Worm (Caenorhabditis elegans) whole organism, early embryonic: ENCODE data around the gene ant-1.3.

ENCODE experiments used
- B0310.2 ChIP-seq: sonication (generic microtip); optimal IDR thresholded peaks from 2 replicates; lab custom pipeline; 2016; ENCODE audit warnings: mild to moderate bottlenecking, missing genetic modification characterization, missing compliant biosample characterization
- ama-1 ChIP-seq: fragments of 150-350 bp; optimal IDR thresholded peaks from 2 replicates; lab custom pipeline; 2014
- ceh-13 ChIP-seq: fragments of 200-800 bp; sonication (Bioruptor generic); optimal IDR thresholded peaks from 2 replicates; lab custom pipeline; 2018; ENCODE audit warnings: mild to moderate bottlenecking, missing genetic modification characterization, missing compliant biosample characterization
- flt-1 ChIP-seq: fragments of 200-800 bp; sonication (Bioruptor generic); IDR thresholded peaks from 2 replicates; pipeline ENCODE4 v1.3.6; 2022; ENCODE audit warnings: missing genetic modification characterization, missing compliant biosample characterization

DNA sequence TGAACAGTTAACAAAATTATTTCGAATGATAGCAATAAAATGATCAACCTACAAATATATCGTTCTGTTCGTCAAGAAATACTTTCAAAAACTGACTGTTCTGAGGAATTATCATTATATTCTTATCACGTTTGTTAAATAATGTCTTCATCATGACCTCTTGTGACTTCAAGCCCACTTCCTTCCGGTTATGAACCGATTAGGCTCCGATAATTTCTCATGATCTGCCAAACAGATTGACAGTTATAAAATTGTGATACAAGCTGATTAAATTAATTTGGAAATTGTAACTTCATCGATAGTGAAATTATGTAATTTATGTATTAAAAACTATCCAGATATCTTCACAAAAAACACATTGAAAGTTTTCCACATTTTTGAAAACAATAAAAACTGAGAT is 28.3 kb downstream of the ant-1.3 start, which contains the start of gene ins-8:
- no peak for TF ChIP-seq ceh-13
- TF ChIP-seq ama-1 (lab: Kevin White, UChicago), result no peak
- no peak for TF ChIP-seq flt-1 (GFP tag; lab: Robert Waterston, UW)
- TF ChIP-seq B0310.2 (tag; lab: Kevin White, UChicago), result no peak
